Fruit fly (Drosophila melanogaster) whole organism: ENCODE results near the gene CG5866.

Experiments used
- CG8478 ChIP-seq: fragments of >200 bp; optimal IDR thresholded peaks from 2 replicates; lab custom pipeline; 2018; ENCODE audit warnings: inconsistent platforms
- Dll ChIP-seq: fragments of >200 bp; optimal IDR thresholded peaks from 2 replicates; lab custom pipeline; 2017
- EcR ChIP-seq, 2 experiments: fragments of >200 bp; optimal IDR thresholded peaks; 2 replicates each; lab custom pipeline; 2017; ENCODE audit warnings: missing biosample characterization in 2 of 2, missing genetic modification characterization in 2 of 2, missing genetic modification reagents in 2 of 2
- pan ChIP-seq: fragments of >200 bp; optimal IDR thresholded peaks from 2 replicates; lab custom pipeline; 2017
- psq ChIP-seq: fragments of >200 bp; optimal IDR thresholded peaks from 2 replicates; lab custom pipeline; 2017
- usp ChIP-seq: fragments of >200 bp; optimal IDR thresholded peaks from 2 replicates; lab custom pipeline; 2017; ENCODE audit warnings: missing biosample characterization, missing genetic modification characterization, mixed read lengths

DNA sequence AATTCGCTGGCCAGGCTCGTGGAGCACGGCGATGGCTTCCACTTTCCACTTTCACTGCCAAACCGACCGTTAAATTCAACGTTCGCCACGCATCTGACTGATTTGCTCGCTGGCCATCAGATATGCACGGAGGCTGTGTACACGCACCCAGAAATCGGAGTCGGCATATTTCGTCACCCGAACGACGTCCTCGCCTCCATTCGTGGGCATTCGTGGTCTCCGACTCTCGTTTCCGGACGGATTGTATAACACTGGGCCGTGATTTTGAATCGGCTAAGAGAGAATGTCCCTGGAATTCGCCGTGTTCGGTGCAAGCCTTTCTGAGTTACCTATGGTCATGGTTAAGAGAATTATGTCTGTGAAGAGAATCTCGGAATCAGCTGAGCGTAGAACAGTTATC is 49.5 kb upstream of the CG5866 start, which contains the start of gene beat-IIa:
- TF ChIP-seq EcR (GFP tag; optimal IDR thresholded peaks at IDR 0.05; lab: Kevin White, UChicago) (no peak), psq (lab: Kevin White, UChicago) (no peak), CG8478 (lab: Kevin White, UChicago) (no peak), usp (GFP tag; lab: Kevin White, UChicago) (no peak), Dll (no peak), pan (lab: Kevin White, UChicago) (no peak)
